Fruit fly (Drosophila melanogaster) whole organism, prepupa: ENCODE measurements around the gene sd.

Experiments
- Blimp-1 ChIP-seq: fragments of 200-800 bp; sonication (Bioruptor generic); optimal IDR thresholded peaks from 3 replicates; lab custom pipeline; 2017; ENCODE audit warnings: missing biosample characterization, missing genetic modification characterization, mild to moderate bottlenecking, moderate library complexity, missing genetic modification reagents
- CG10631 ChIP-seq: fragments of 200-800 bp; sonication (Bioruptor generic); optimal IDR thresholded peaks from 2 replicates; lab custom pipeline; 2016; ENCODE audit warnings: missing biosample characterization, missing genetic modification characterization
- CG11902 ChIP-seq: fragments of 200-800 bp; sonication (Bioruptor generic); optimal IDR thresholded peaks from 3 replicates; lab custom pipeline; 2016; ENCODE audit warnings: missing biosample characterization, missing genetic modification characterization
- CG15336 ChIP-seq: fragments of 200-800 bp; sonication (Bioruptor generic); IDR thresholded peaks from 2 replicates; pipeline ENCODE4 v1.3.6; 2022; ENCODE audit warnings: missing biosample characterization, missing genetic modification characterization
- CG1621 ChIP-seq: fragments of 200-800 bp; sonication (Bioruptor generic); optimal IDR thresholded peaks from 3 replicates; lab custom pipeline; 2018; ENCODE audit warnings: missing biosample characterization, mild to moderate bottlenecking, missing genetic modification characterization
- CG16779 ChIP-seq: fragments of 200-800 bp; sonication (Bioruptor generic); optimal IDR thresholded peaks from 3 replicates; lab custom pipeline; 2017; ENCODE audit warnings: missing biosample characterization, mild to moderate bottlenecking, missing genetic modification characterization
- CG3032 ChIP-seq: fragments of 200-800 bp; optimal IDR thresholded peaks from 2 replicates; lab custom pipeline; 2019; ENCODE audit warnings: missing biosample characterization, mild to moderate bottlenecking, missing genetic modification characterization, moderate library complexity
- CG31627 ChIP-seq: fragments of 200-800 bp; sonication (Bioruptor generic); optimal IDR thresholded peaks from 3 replicates; lab custom pipeline; 2016; ENCODE audit warnings: missing biosample characterization, missing genetic modification characterization
- CG32006 ChIP-seq: fragments of 200-800 bp; sonication (Bioruptor generic); optimal IDR thresholded peaks from 3 replicates; lab custom pipeline; 2017; ENCODE audit warnings: missing biosample characterization, mild to moderate bottlenecking, missing genetic modification characterization
- CG34406 ChIP-seq: fragments of 200-800 bp; sonication (Bioruptor generic); optimal IDR thresholded peaks from 3 replicates; lab custom pipeline; 2016; ENCODE audit warnings: missing biosample characterization, missing genetic modification characterization
- CG3919 ChIP-seq: fragments of 200-800 bp; sonication (Bioruptor generic); optimal IDR thresholded peaks from 3 replicates; lab custom pipeline; 2016; ENCODE audit warnings: missing biosample characterization, missing genetic modification characterization
- CG4318 ChIP-seq: fragments of 200-800 bp; sonication (Bioruptor generic); optimal IDR thresholded peaks from 3 replicates; lab custom pipeline; 2017; ENCODE audit warnings: missing biosample characterization, mild to moderate bottlenecking, missing genetic modification characterization
- CG6163 ChIP-seq: fragments of 200-800 bp; sonication (Bioruptor generic); IDR thresholded peaks from 3 replicates; pipeline ENCODE4 v1.3.6; 2022; ENCODE audit warnings: missing biosample characterization, missing genetic modification characterization
- CG6792 ChIP-seq: fragments of 200-800 bp; sonication (Bioruptor generic); optimal IDR thresholded peaks from 3 replicates; lab custom pipeline; 2016; ENCODE audit warnings: missing biosample characterization, missing genetic modification characterization
- CG6808 ChIP-seq: fragments of 200-800 bp; sonication (Bioruptor generic); optimal IDR thresholded peaks from 3 replicates; lab custom pipeline; 2017; ENCODE audit warnings: missing biosample characterization, missing genetic modification characterization, mild to moderate bottlenecking, moderate library complexity, missing genetic modification reagents
- CG6854 ChIP-seq: fragments of 200-800 bp; sonication (Bioruptor generic); optimal IDR thresholded peaks from 2 replicates; lab custom pipeline; 2017; ENCODE audit warnings: missing biosample characterization, mild to moderate bottlenecking, missing genetic modification characterization
- CG7368 ChIP-seq: fragments of 200-800 bp; sonication (Bioruptor generic); optimal IDR thresholded peaks from 3 replicates; lab custom pipeline; 2016; ENCODE audit warnings: missing biosample characterization, missing genetic modification characterization
- CG8119 ChIP-seq: fragments of 200-800 bp; sonication (Bioruptor generic); IDR thresholded peaks from 3 replicates; pipeline ENCODE4 v1.3.6; 2022; ENCODE audit warnings: missing biosample characterization, missing genetic modification characterization
- CG8632 ChIP-seq: fragments of 200-800 bp; sonication (Bioruptor generic); optimal IDR thresholded peaks from 3 replicates; lab custom pipeline; 2016; ENCODE audit warnings: missing biosample characterization, missing genetic modification characterization
- CG9139 ChIP-seq: fragments of 200-800 bp; sonication (Bioruptor generic); optimal IDR thresholded peaks from 3 replicates; lab custom pipeline; 2017; ENCODE audit warnings: missing biosample characterization, mild to moderate bottlenecking, missing genetic modification characterization
- Eip75B ChIP-seq: fragments of 200-800 bp; sonication (Bioruptor generic); optimal IDR thresholded peaks from 3 replicates; lab custom pipeline; 2016; ENCODE audit warnings: missing biosample characterization, missing genetic modification characterization
- Ets96B ChIP-seq: fragments of 200-800 bp; optimal IDR thresholded peaks from 2 replicates; lab custom pipeline; 2019; ENCODE audit warnings: missing biosample characterization, mild to moderate bottlenecking, missing genetic modification characterization, moderate library complexity
- Hr39 ChIP-seq: fragments of 200-800 bp; sonication (Bioruptor generic); optimal IDR thresholded peaks from 2 replicates; lab custom pipeline; 2016; ENCODE audit warnings: missing biosample characterization, missing genetic modification characterization
- OdsH ChIP-seq: fragments of 200-800 bp; sonication (Bioruptor generic); optimal IDR thresholded peaks from 3 replicates; lab custom pipeline; 2016; ENCODE audit warnings: missing biosample characterization, missing genetic modification characterization
- Smox ChIP-seq: fragments of 200-800 bp; sonication (Bioruptor generic); optimal IDR thresholded peaks from 3 replicates; lab custom pipeline; 2016; ENCODE audit warnings: missing biosample characterization, missing genetic modification characterization
- Sox102F ChIP-seq: fragments of 200-800 bp; sonication (Bioruptor generic); optimal IDR thresholded peaks from 2 replicates; lab custom pipeline; 2016; ENCODE audit warnings: missing biosample characterization, mild to moderate bottlenecking, missing genetic modification characterization
- Sox14 ChIP-seq: fragments of 200-800 bp; sonication (Bioruptor generic); optimal IDR thresholded peaks from 3 replicates; lab custom pipeline; 2016; ENCODE audit warnings: missing biosample characterization, missing genetic modification characterization
- cyc ChIP-seq: fragments of 200-800 bp; sonication (Bioruptor generic); optimal IDR thresholded peaks from 3 replicates; lab custom pipeline; 2016; ENCODE audit warnings: missing biosample characterization, missing genetic modification characterization
- dac ChIP-seq: fragments of 200-800 bp; sonication (Bioruptor generic); optimal IDR thresholded peaks from 2 replicates; lab custom pipeline; 2017; ENCODE audit warnings: missing biosample characterization, mild to moderate bottlenecking, missing genetic modification characterization
- eg ChIP-seq: fragments of 200-800 bp; sonication (Bioruptor generic); IDR thresholded peaks from 3 replicates; pipeline ENCODE4 v1.3.6; 2022; ENCODE audit warnings: missing biosample characterization, missing genetic modification characterization
- esn ChIP-seq: fragments of 200-800 bp; sonication (Bioruptor generic); optimal IDR thresholded peaks from 2 replicates; lab custom pipeline; 2016; ENCODE audit warnings: missing biosample characterization, mild to moderate bottlenecking, missing genetic modification characterization, moderate library complexity
- fd59A ChIP-seq: fragments of 200-800 bp; sonication (Bioruptor generic); optimal IDR thresholded peaks from 2 replicates; lab custom pipeline; 2017; ENCODE audit warnings: missing biosample characterization, mild to moderate bottlenecking, missing genetic modification characterization, missing genetic modification reagents
- fd85E ChIP-seq: fragments of 200-800 bp; sonication (Bioruptor generic); optimal IDR thresholded peaks from 3 replicates; lab custom pipeline; 2016; ENCODE audit warnings: missing biosample characterization, missing genetic modification characterization
- fkh ChIP-seq: fragments of 200-800 bp; sonication (Bioruptor generic); optimal IDR thresholded peaks from 3 replicates; lab custom pipeline; 2017; ENCODE audit warnings: missing biosample characterization, mild to moderate bottlenecking, missing genetic modification characterization, moderate library complexity
- lz ChIP-seq: fragments of 200-800 bp; sonication (Bioruptor generic); optimal IDR thresholded peaks from 3 replicates; lab custom pipeline; 2016; ENCODE audit warnings: missing biosample characterization, missing genetic modification characterization
- net ChIP-seq: fragments of 200-800 bp; sonication (Bioruptor generic); optimal IDR thresholded peaks from 3 replicates; lab custom pipeline; 2016; ENCODE audit warnings: missing biosample characterization, missing genetic modification characterization
- svp ChIP-seq: fragments of 200-800 bp; sonication (Bioruptor generic); peaks from one replicate; lab custom pipeline; 2016; ENCODE audit warnings: missing biosample characterization, missing genetic modification characterization
- vri ChIP-seq: fragments of 200-800 bp; sonication (Bioruptor generic); optimal IDR thresholded peaks from 3 replicates; lab custom pipeline; 2016; ENCODE audit warnings: missing biosample characterization, mild to moderate bottlenecking, missing genetic modification characterization

sd gene

DNA sequence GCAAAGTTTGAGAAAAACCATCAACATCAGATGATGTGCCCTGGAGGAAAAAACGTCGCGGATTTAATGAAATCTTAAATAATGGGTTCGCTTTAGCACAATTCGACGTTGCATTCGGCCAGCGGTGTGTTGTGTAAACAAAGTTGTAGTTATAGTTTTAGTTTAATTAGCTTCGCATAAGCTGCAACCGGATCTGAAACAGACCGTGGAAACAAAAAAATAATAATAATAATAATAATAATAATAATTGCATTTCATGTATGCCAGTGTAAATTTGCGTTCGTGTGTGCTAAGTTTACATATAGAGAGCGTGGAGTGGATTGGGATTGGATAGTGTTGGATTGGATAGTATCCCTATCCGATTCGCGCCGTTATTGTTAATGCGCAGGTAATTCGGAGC, 620 bp downstream of the sd start (continued):
- TF ChIP-seq CG6163 (GFP tag; lab: Robert Waterston, UW): 0 out of 3 replicates have a peak, but pooled peaks have one; percentile 46
- TF ChIP-seq CG7368 (GFP tag; lab: Kevin White, UChicago): no peak
- no peak for TF ChIP-seq Eip75B
- TF ChIP-seq net: no peak
- no peak for TF ChIP-seq OdsH
- no peak for TF ChIP-seq Sox14 (GFP tag; lab: Kevin White, UChicago)
- TF ChIP-seq CG3919 (GFP tag; lab: Kevin White, UChicago): peak; percentile 21
- no peak for TF ChIP-seq Blimp-1
- no peak for TF ChIP-seq CG4318 (GFP tag; lab: Kevin White, UChicago)
- peak; percentile 26 for TF ChIP-seq CG8632
- peak; percentile 19 for TF ChIP-seq Ets96B (tag; lab: Kevin White, UChicago)
- peak; percentile 1 for TF ChIP-seq lz (GFP tag; lab: Kevin White, UChicago)
- TF ChIP-seq CG6808: no peak
- no peak for TF ChIP-seq CG11902 (GFP tag; lab: Kevin White, UChicago)
- no peak for TF ChIP-seq Hr39 (GFP tag; lab: Kevin White, UChicago)
- TF ChIP-seq CG8119 (GFP tag; lab: Robert Waterston, UW): 0 out of 3 replicates have a peak, but pooled peaks have one; percentile 38
- TF ChIP-seq, all 60 proteins: peak for 18

DNA sequence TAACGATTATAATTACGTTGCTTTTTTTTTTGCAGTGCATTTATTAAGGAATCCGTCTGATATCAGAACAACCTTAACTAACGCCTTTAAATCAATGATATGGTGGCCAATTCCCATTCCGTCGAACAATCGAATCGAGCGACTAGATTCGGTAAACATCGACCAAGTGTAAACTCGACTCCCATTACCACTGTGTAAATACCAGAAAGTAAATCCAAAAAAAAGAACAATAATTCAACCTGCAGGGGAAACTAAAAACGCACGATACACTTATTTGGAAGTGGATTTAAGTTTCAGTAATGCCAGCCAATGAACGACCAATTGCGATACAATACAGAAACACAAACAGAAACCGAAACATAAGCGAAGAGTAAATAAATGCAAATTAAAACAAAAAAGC, 1.4 kb downstream of the sd start:
- TF ChIP-seq svp (GFP tag; lab: Kevin White, UChicago): no peak
- TF ChIP-seq fkh (GFP tag; lab: Kevin White, UChicago): peak; percentile 67
- no peak for TF ChIP-seq CG3032
- no peak for TF ChIP-seq CG4318 (GFP tag; lab: Kevin White, UChicago)
- no peak for TF ChIP-seq CG1621 (tag; lab: Kevin White, UChicago)

DNA sequence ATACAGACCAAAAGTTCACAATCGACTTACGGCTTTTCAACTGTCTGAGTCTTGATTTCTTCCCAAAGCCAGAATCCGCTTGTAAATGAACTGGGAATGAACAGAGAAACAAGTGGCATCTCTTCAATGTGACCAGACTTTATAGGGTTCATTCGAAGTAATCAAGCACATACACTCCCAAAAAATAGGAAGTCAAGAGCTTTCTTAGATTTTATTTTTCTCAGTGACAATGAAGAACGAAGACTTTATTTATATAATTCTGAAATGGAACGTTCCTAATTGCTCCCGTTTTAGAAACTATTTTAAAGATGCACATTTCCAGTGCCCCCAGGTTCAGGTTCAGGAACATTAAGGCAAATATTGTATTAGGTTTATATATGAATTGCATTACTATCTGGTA, 3.7 kb downstream of the sd start:
- no peak for TF ChIP-seq CG10631
- no peak for TF ChIP-seq Blimp-1
- TF ChIP-seq eg (GFP tag; lab: Robert Waterston, UW): no peak
- no peak for TF ChIP-seq lz (GFP tag; lab: Kevin White, UChicago)
- TF ChIP-seq CG15336 (GFP tag; lab: Robert Waterston, UW): no peak
- no peak for TF ChIP-seq CG34406 (GFP tag; lab: Kevin White, UChicago)
- TF ChIP-seq CG9139: no peak
- no peak for TF ChIP-seq CG32006
- TF ChIP-seq OdsH: no peak
- TF ChIP-seq CG6808: no peak
- TF ChIP-seq fd85E (GFP tag; lab: Kevin White, UChicago): no peak
- TF ChIP-seq fd59A: no peak
- no peak for TF ChIP-seq CG6854 (GFP tag; lab: Kevin White, UChicago)
- TF ChIP-seq, all 60 proteins: peak for 0

DNA sequence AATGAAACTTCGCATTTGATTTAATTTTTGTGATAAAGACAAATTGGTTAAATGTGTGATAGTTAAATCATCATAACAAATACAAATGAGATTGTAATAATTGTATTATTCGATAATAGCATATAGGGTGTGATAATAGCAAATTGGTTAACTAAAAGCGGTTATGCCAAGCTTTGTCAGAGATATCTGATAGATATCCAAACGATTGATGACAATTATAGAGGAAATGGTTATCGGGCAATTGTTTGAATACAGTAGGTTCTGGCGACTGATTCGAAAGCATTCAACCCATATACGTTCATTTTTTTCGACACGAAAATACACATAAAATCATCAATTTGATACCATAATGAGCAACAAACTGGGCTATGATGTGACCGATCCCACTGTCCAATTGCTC, 5.1 kb downstream of the sd start, which contains the start of gene CG8509:
Gene CG8509 (plus strand): TSS at position 301 of the 400 bp plus-strand sequence.
- TF ChIP-seq CG6792 (GFP tag; lab: Kevin White, UChicago): no peak
- TF ChIP-seq cyc (GFP tag; lab: Kevin White, UChicago): no peak
- no peak for TF ChIP-seq CG32006
- no peak for TF ChIP-seq vri
- TF ChIP-seq dac (GFP tag; lab: Kevin White, UChicago): no peak
- TF ChIP-seq CG3919 (GFP tag; lab: Kevin White, UChicago): no peak
- no peak for TF ChIP-seq Sox14 (GFP tag; lab: Kevin White, UChicago)
- no peak for TF ChIP-seq CG16779 (tag; lab: Kevin White, UChicago)
- no peak for TF ChIP-seq esn (GFP tag; lab: Kevin White, UChicago)
- TF ChIP-seq Sox102F (GFP tag; lab: Kevin White, UChicago): no peak
- TF ChIP-seq Smox (GFP tag; lab: Kevin White, UChicago): no peak
- no peak for TF ChIP-seq CG31627 (GFP tag; lab: Kevin White, UChicago)
